Worm (Caenorhabditis elegans): ENCODE data around the gene mrps-24.

DNA sequence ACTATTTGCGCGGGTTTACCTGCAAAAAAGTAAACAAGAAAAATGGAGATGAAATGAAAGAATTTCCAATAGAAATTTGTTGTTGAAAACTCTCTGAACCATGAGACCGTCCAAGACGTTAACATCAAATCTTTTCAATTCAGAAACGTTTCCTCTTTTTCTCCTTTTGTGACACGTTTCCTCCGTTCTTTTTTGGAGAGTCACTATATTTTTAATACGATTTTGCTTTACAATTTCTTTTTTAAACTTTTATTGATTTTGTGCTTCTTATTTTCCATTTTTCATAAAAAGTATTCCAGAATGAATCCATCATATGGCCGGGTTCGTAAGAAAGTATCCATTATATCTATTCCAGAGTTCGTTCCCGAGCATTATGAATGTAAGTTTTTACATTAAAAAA is 35.0 kb upstream of the mrps-24 start, which contains the start of gene itr-1:
- TF ChIP-seq elt-1 (tag; optimal IDR thresholded peaks at IDR 0.05; ENCODE audit: borderline replicate concordance, insufficient read depth) (no peak), cnd-1 (tag; optimal IDR thresholded peaks at IDR 0.05) (no peak), nhr-12 (tag; optimal IDR thresholded peaks at IDR 0.05) (no peak), unc-62 (GFP tag; optimal IDR thresholded peaks at IDR 0.05) (no peak), M03D4.4 (tag; optimal IDR thresholded peaks at IDR 0.05) (no peak)
